Worm (Caenorhabditis elegans) whole organism, L4 larva: ENCODE measurements around the gene asp-16.

Experiments used
- ZK546.5 ChIP-seq, 2 experiments: sonication (generic microtip); optimal IDR thresholded peaks; 2 replicates each; lab custom pipeline; 2017; ENCODE audit warnings: missing biosample characterization in 2 of 2, missing genetic modification characterization in 2 of 2
- ceh-62 ChIP-seq: sonication (generic microtip); optimal IDR thresholded peaks from 2 replicates; lab custom pipeline; 2017; ENCODE audit warnings: missing biosample characterization, missing genetic modification characterization
- ceh-82 ChIP-seq: sonication (generic microtip); optimal IDR thresholded peaks from 2 replicates; lab custom pipeline; 2017; ENCODE audit warnings: missing biosample characterization, missing genetic modification characterization
- dpl-1 ChIP-seq: fragments of 150-350 bp; optimal IDR thresholded peaks from 2 replicates; lab custom pipeline; 2014; ENCODE audit warnings: missing biosample characterization, missing genetic modification reagents, missing genetic modification characterization
- fkh-10 ChIP-seq: fragments of 150-350 bp; optimal IDR thresholded peaks from 2 replicates; lab custom pipeline; 2014; ENCODE audit warnings: missing biosample characterization, missing genetic modification reagents, missing genetic modification characterization
- nhr-237 ChIP-seq: sonication (generic microtip); optimal IDR thresholded peaks from 2 replicates; lab custom pipeline; 2017; ENCODE audit warnings: missing biosample characterization, missing genetic modification characterization
- nhr-41 ChIP-seq: fragments of 200-800 bp; sonication (Bioruptor generic); IDR thresholded peaks from 2 replicates; pipeline ENCODE4 v1.3.6; 2022; ENCODE audit warnings: missing genetic modification reagents, missing genetic modification characterization, missing compliant biosample characterization
- nhr-77 ChIP-seq: fragments of 150-350 bp; optimal IDR thresholded peaks from 2 replicates; lab custom pipeline; 2014; ENCODE audit warnings: missing biosample characterization, missing genetic modification characterization
- pha-4 ChIP-seq, 2 experiments: fragments of 150-350 bp in 1 of 2; fragments of 200-800 bp in 1 of 2; sonication (Bioruptor generic) in 1 of 2; IDR thresholded peaks in 1 of 2; optimal IDR thresholded peaks in 1 of 2; 2 replicates each; pipeline versions ENCODE4 v1.3.6 to Lab custom; 2014 to 2022; ENCODE audit warnings: missing genetic modification characterization in 2 of 2, missing genetic modification reagents in 2 of 2, missing biosample characterization in 1 of 2, missing compliant biosample characterization in 1 of 2
- set-16 ChIP-seq: fragments of 200-800 bp; sonication (Bioruptor generic); IDR thresholded peaks from 2 replicates; pipeline ENCODE4 v1.3.6; 2022; ENCODE audit warnings: missing genetic modification reagents, missing genetic modification characterization, missing compliant biosample characterization
- snpc-1.2 ChIP-seq: fragments of 200-800 bp; sonication (Bioruptor generic); IDR thresholded peaks from 2 replicates; pipeline ENCODE4 v1.3.6; 2022; ENCODE audit warnings: missing genetic modification reagents, missing genetic modification characterization, missing compliant biosample characterization

- TF ChIP-seq nhr-77 (tag; lab: Kevin White, UChicago): no peak
- no peak for TF ChIP-seq ZK546.5 (tag; optimal IDR thresholded peaks at IDR 0.05; lab: Kevin White, UChicago)
- TF ChIP-seq snpc-1.2 (GFP tag; lab: Robert Waterston, UW): no peak
- TF ChIP-seq set-16 (GFP tag; lab: Robert Waterston, UW): no peak
- no peak for TF ChIP-seq nhr-41 (GFP tag; lab: Robert Waterston, UW)
- TF ChIP-seq dpl-1 (GFP tag; lab: Kevin White, UChicago): no peak
- no peak for TF ChIP-seq pha-4 (GFP tag; IDR thresholded peaks at IDR 0.05; lab: Robert Waterston, UW)
- TF ChIP-seq pha-4 (tag; optimal IDR thresholded peaks at IDR 0.05; lab: Kevin White, UChicago): no peak
- TF ChIP-seq fkh-10 (GFP tag; lab: Kevin White, UChicago): no peak
- TF ChIP-seq ceh-82: no peak
- no peak for TF ChIP-seq nhr-237 (tag; lab: Kevin White, UChicago)
- no peak for TF ChIP-seq ceh-62 (tag; lab: Kevin White, UChicago)
Observed at ce11 chrV:19068888-19069287, 26.5 kb upstream of the asp-16 start.
